Worm (Caenorhabditis elegans): ENCODE measurements around the gene Y45G5AM.7.

The Y45G5AM.7 gene

ce11 chrV:4143034-4143433, 27.0 kb downstream of the Y45G5AM.7 start (continued):
- TF ChIP-seq ces-1 (GFP tag; optimal IDR thresholded peaks at IDR 0.05) = no peak
- peak; percentile 30; the same call in 1 of the 2 replicates for TF ChIP-seq T26A8.4 (GFP tag; IDR thresholded peaks at IDR 0.05)
- no peak for TF ChIP-seq dmd-8 (GFP tag; IDR thresholded peaks at IDR 0.05)
- no peak for TF ChIP-seq Y5F2A.4 (GFP tag; optimal IDR thresholded peaks at IDR 0.05)
- no peak for TF ChIP-seq F49E8.2 (tag; optimal IDR thresholded peaks at IDR 0.05; ENCODE audit: borderline replicate concordance)
- TF ChIP-seq tra-1 (GFP tag; IDR thresholded peaks at IDR 0.05) = 0 out of 2 replicates have a peak, but pooled peaks have one; percentile 44
- no peak for TF ChIP-seq snpc-4 (tag; optimal IDR thresholded peaks at IDR 0.05)
- TF ChIP-seq zip-11 (GFP tag; IDR thresholded peaks at IDR 0.05) = no peak
- no peak for TF ChIP-seq saeg-2 (GFP tag; IDR thresholded peaks at IDR 0.05)
- no peak for TF ChIP-seq ceh-44 (GFP tag; IDR thresholded peaks at IDR 0.05)
- TF ChIP-seq Y48G9A.11 (GFP tag; IDR thresholded peaks at IDR 0.05) = no peak
- TF ChIP-seq daf-16 (GFP tag; optimal IDR thresholded peaks at IDR 0.05) = peak in 1 of 2 experiments; percentile 31
- TF ChIP-seq daf-16 (tag; optimal IDR thresholded peaks at IDR 0.05) = peak; percentile 66
- TF ChIP-seq ctbp-1 (GFP tag; IDR thresholded peaks at IDR 0.05) = 0 out of 2 replicates have a peak, but pooled peaks have one; percentile 20
- TF ChIP-seq mep-1 (tag; optimal IDR thresholded peaks at IDR 0.05) = peak; percentile 82
- TF ChIP-seq lin-15B (tag; optimal IDR thresholded peaks at IDR 0.05) = no peak
- peak; percentile 44 for TF ChIP-seq mxl-3 (GFP tag; optimal IDR thresholded peaks at IDR 0.05)
- peak; percentile 46 for TF ChIP-seq nhr-28 (tag; optimal IDR thresholded peaks at IDR 0.05)
- no peak for TF ChIP-seq ceh-82 (tag; optimal IDR thresholded peaks at IDR 0.05)
- peak; percentile 23 for TF ChIP-seq nhr-102 (tag; optimal IDR thresholded peaks at IDR 0.05)
- no peak for TF ChIP-seq nhr-6 (tag; optimal IDR thresholded peaks at IDR 0.05)
- no peak for TF ChIP-seq zfp-3 (GFP tag; conservative IDR thresholded peaks at IDR 0.05)
- TF ChIP-seq Y105C5A.15 (GFP tag; IDR thresholded peaks at IDR 0.05) = no peak

- TF ChIP-seq mdl-1 (tag; optimal IDR thresholded peaks at IDR 0.05) = no peak
- TF ChIP-seq aly-2 (tag; optimal IDR thresholded peaks at IDR 0.05) = no peak
- no peak for TF ChIP-seq T26A8.4 (GFP tag; IDR thresholded peaks at IDR 0.05)
- TF ChIP-seq lin-1 (GFP tag; IDR thresholded peaks at IDR 0.05) = no peak
- TF ChIP-seq tag-97 (GFP tag; IDR thresholded peaks at IDR 0.05) = no peak
- TF ChIP-seq attf-4 (tag; optimal IDR thresholded peaks at IDR 0.05) = no peak
- no peak for TF ChIP-seq hif-1 (tag; optimal IDR thresholded peaks at IDR 0.05)
- no peak for TF ChIP-seq Y48G9A.11 (GFP tag; IDR thresholded peaks at IDR 0.05)
- no peak for TF ChIP-seq madf-5 (GFP tag; IDR thresholded peaks at IDR 0.05)
These were observed 31.4 kb downstream of the Y45G5AM.7 start, which contains the start of gene lgc-29 for ce11 chrV:4138688-4139087. Gene lgc-29, plus strand, starts transcription at chrV:4138988.

- TF ChIP-seq hmg-1.1 (GFP tag; IDR thresholded peaks at IDR 0.05) (no peak), nhr-77 (tag; optimal IDR thresholded peaks at IDR 0.05) (no peak), rbr-2 (tag; optimal IDR thresholded peaks at IDR 0.05) (no peak), T26A8.4 (GFP tag; IDR thresholded peaks at IDR 0.05) (no peak), mdl-1 (tag; optimal IDR thresholded peaks at IDR 0.05) (no peak), nhr-11 (tag; optimal IDR thresholded peaks at IDR 0.05) (no peak), unc-130 (GFP tag; optimal IDR thresholded peaks at IDR 0.05) (no peak), dmd-9 (GFP tag; IDR thresholded peaks at IDR 0.05) (no peak)
These were observed 35.3 kb downstream of the Y45G5AM.7 start, which contains the start of gene lgc-1 for ce11 chrV:4134728-4135127. Gene lgc-1, plus strand, starts transcription at chrV:4135028.

ce11 chrV:4131471-4131939, 38.5 kb downstream of the Y45G5AM.7 start, which contains the start of gene nhr-57:
Gene nhr-57, plus strand, starts transcription at chrV:4131889.
- TF ChIP-seq lim-7 (GFP tag; IDR thresholded peaks at IDR 0.05) (no peak), pha-4 (GFP tag; IDR thresholded peaks at IDR 0.05) (peak; percentile 70; the same call in 1 of the 2 replicates), pha-4 (tag; optimal IDR thresholded peaks at IDR 0.05) (peak; percentile 71), vab-7 (GFP tag; IDR thresholded peaks at IDR 0.05) (no peak), jun-1 (tag; optimal IDR thresholded peaks at IDR 0.05) (no peak), aha-1 (tag) (peak; percentile 100), cey-2 (tag; optimal IDR thresholded peaks at IDR 0.05; ENCODE audit: borderline replicate concordance, insufficient read depth) (peak; percentile 53), daf-8 (GFP tag; IDR thresholded peaks at IDR 0.05) (no peak), F49E8.2 (tag; optimal IDR thresholded peaks at IDR 0.05; ENCODE audit: borderline replicate concordance) (no peak), rbr-2 (tag; optimal IDR thresholded peaks at IDR 0.05) (no peak), aly-2 (tag; optimal IDR thresholded peaks at IDR 0.05) (no peak), zip-2 (tag; optimal IDR thresholded peaks at IDR 0.05) (no peak), dmd-9 (GFP tag; IDR thresholded peaks at IDR 0.05) (no peak), Y75B8A.6 (GFP tag; IDR thresholded peaks at IDR 0.05) (no peak), R02D3.7 (tag; optimal IDR thresholded peaks at IDR 0.05) (no peak), nhr-77 (tag; optimal IDR thresholded peaks at IDR 0.05) (peak; percentile 4), ceh-28 (tag; optimal IDR thresholded peaks at IDR 0.05) (no peak)
